Worm (Caenorhabditis elegans) whole organism, late embryonic: Measurements from ENCODE around the gene F31D5.7.

Experiments
- C08G9.2 ChIP-seq: sonication (generic microtip); optimal IDR thresholded peaks from 2 replicates; lab custom pipeline; 2016; ENCODE audit warnings: mild to moderate bottlenecking, missing genetic modification characterization, moderate library complexity, missing compliant biosample characterization
- F13H6.1 ChIP-seq: sonication (generic microtip); optimal IDR thresholded peaks from 2 replicates; lab custom pipeline; 2016; ENCODE audit warnings: missing genetic modification characterization, missing compliant biosample characterization
- K09A11.1 ChIP-seq: sonication (generic microtip); optimal IDR thresholded peaks from 2 replicates; lab custom pipeline; 2017; ENCODE audit warnings: antibody characterized with exemption, mild to moderate bottlenecking, missing genetic modification characterization, missing compliant biosample characterization; ENCODE audit not compliant: insufficient read depth
- T23F11.4 ChIP-seq: fragments of 200-800 bp; sonication (Bioruptor generic); optimal IDR thresholded peaks from 2 replicates; lab custom pipeline; 2018; ENCODE audit warnings: mild to moderate bottlenecking, missing genetic modification characterization, missing compliant biosample characterization
- Y22D7AL.16 ChIP-seq: sonication (generic microtip); optimal IDR thresholded peaks from 2 replicates; lab custom pipeline; 2016; ENCODE audit warnings: missing genetic modification characterization, missing compliant biosample characterization
- ahr-1 ChIP-seq: sonication (generic microtip); optimal IDR thresholded peaks from 2 replicates; lab custom pipeline; 2016; ENCODE audit warnings: missing genetic modification characterization, missing compliant biosample characterization
- ama-1 ChIP-seq: fragments of 150-350 bp; optimal IDR thresholded peaks from 2 replicates; lab custom pipeline; 2014
- ceh-19 ChIP-seq: fragments of 200-800 bp; sonication (Bioruptor generic); optimal IDR thresholded peaks from 2 replicates; lab custom pipeline; 2018; ENCODE audit warnings: mild to moderate bottlenecking, missing genetic modification characterization, missing compliant biosample characterization
- ceh-22 ChIP-seq: sonication (generic microtip); optimal IDR thresholded peaks from 2 replicates; lab custom pipeline; 2017; ENCODE audit warnings: missing biosample characterization, missing genetic modification characterization
- ceh-31 ChIP-seq: sonication (generic microtip); optimal IDR thresholded peaks from 2 replicates; lab custom pipeline; 2016; ENCODE audit warnings: missing genetic modification characterization, missing compliant biosample characterization
- ceh-6 ChIP-seq: fragments of 200-800 bp; sonication (Bioruptor generic); optimal IDR thresholded peaks from 2 replicates; lab custom pipeline; 2018; ENCODE audit warnings: mild to moderate bottlenecking, missing genetic modification characterization, missing compliant biosample characterization
- ceh-9 ChIP-seq: sonication (generic microtip); optimal IDR thresholded peaks from 2 replicates; lab custom pipeline; 2016; ENCODE audit warnings: mild to moderate bottlenecking, missing genetic modification characterization, inconsistent platforms, missing compliant biosample characterization
- che-1 ChIP-seq: sonication (generic microtip); optimal IDR thresholded peaks from 2 replicates; lab custom pipeline; 2016; ENCODE audit warnings: mild to moderate bottlenecking, missing genetic modification characterization, missing compliant biosample characterization
- dmd-4 ChIP-seq: sonication (generic microtip); optimal IDR thresholded peaks from 2 replicates; lab custom pipeline; 2016; ENCODE audit warnings: borderline replicate concordance, missing genetic modification characterization, missing compliant biosample characterization
- elt-2 ChIP-seq: sonication (generic microtip); optimal IDR thresholded peaks from 2 replicates; lab custom pipeline; 2016; ENCODE audit warnings: missing genetic modification reagents, missing genetic modification characterization, missing compliant biosample characterization
- eyg-1 ChIP-seq: sonication (generic microtip); optimal IDR thresholded peaks from 2 replicates; lab custom pipeline; 2016; ENCODE audit warnings: missing genotype, missing genetic modification characterization, missing compliant biosample characterization
- fax-1 ChIP-seq: sonication (generic microtip); optimal IDR thresholded peaks from 2 replicates; lab custom pipeline; 2016; ENCODE audit warnings: missing genotype, missing genetic modification characterization, missing compliant biosample characterization
- fkh-6 ChIP-seq: sonication (generic microtip); optimal IDR thresholded peaks from 2 replicates; lab custom pipeline; 2016; ENCODE audit warnings: missing genetic modification characterization, missing compliant biosample characterization
- gmeb-2 ChIP-seq: sonication (generic microtip); optimal IDR thresholded peaks from 2 replicates; lab custom pipeline; 2016; ENCODE audit warnings: missing genetic modification characterization, inconsistent platforms, missing compliant biosample characterization
- hlh-13 ChIP-seq: fragments of 200-800 bp; sonication (Bioruptor generic); optimal IDR thresholded peaks from 2 replicates; lab custom pipeline; 2018; ENCODE audit warnings: mild to moderate bottlenecking, missing genetic modification characterization, missing compliant biosample characterization
- hlh-30 ChIP-seq: sonication (generic microtip); optimal IDR thresholded peaks from 2 replicates; lab custom pipeline; 2017; ENCODE audit warnings: antibody characterized with exemption, missing genetic modification characterization, missing compliant biosample characterization; ENCODE audit not compliant: insufficient read depth
- hlh-6 ChIP-seq: sonication (generic microtip); optimal IDR thresholded peaks from 2 replicates; lab custom pipeline; 2016; ENCODE audit warnings: missing genotype, missing genetic modification characterization, missing compliant biosample characterization
- lin-11 ChIP-seq: fragments of 200-800 bp; sonication (Bioruptor generic); optimal IDR thresholded peaks from 2 replicates; lab custom pipeline; 2018; ENCODE audit warnings: mild to moderate bottlenecking, missing genetic modification characterization, missing compliant biosample characterization
- madf-2 ChIP-seq: sonication (generic microtip); optimal IDR thresholded peaks from 2 replicates; lab custom pipeline; 2017; ENCODE audit warnings: missing genetic modification characterization, missing compliant biosample characterization
- mec-3 ChIP-seq: sonication (generic microtip); optimal IDR thresholded peaks from 2 replicates; lab custom pipeline; 2016; ENCODE audit warnings: borderline replicate concordance, missing genetic modification characterization, missing compliant biosample characterization
- nfya-1 ChIP-seq: sonication (generic microtip); optimal IDR thresholded peaks from 2 replicates; lab custom pipeline; 2017; ENCODE audit warnings: missing genetic modification characterization, mild to moderate bottlenecking, missing compliant biosample characterization, antibody characterized with exemption, moderate library complexity
- odd-2 ChIP-seq: sonication (generic microtip); optimal IDR thresholded peaks from 2 replicates; lab custom pipeline; 2017; ENCODE audit warnings: antibody characterized with exemption, mild to moderate bottlenecking, missing genetic modification characterization, missing compliant biosample characterization
- pha-4 ChIP-seq: fragments of 150-350 bp; optimal IDR thresholded peaks from 2 replicates; lab custom pipeline; 2018; ENCODE audit warnings: missing biosample characterization, missing genetic modification reagents, missing genetic modification characterization
- pqm-1 ChIP-seq: sonication (generic microtip); optimal IDR thresholded peaks from 2 replicates; lab custom pipeline; 2016; ENCODE audit warnings: missing genetic modification characterization, missing compliant biosample characterization
- pros-1 ChIP-seq: fragments of 150-350 bp; optimal IDR thresholded peaks from 2 replicates; lab custom pipeline; 2014; ENCODE audit warnings: missing biosample characterization, missing genetic modification reagents, missing genetic modification characterization
- rnt-1 ChIP-seq: sonication (generic microtip); optimal IDR thresholded peaks from 2 replicates; lab custom pipeline; 2016; ENCODE audit warnings: missing genetic modification characterization, missing compliant biosample characterization
- sdc-2 ChIP-seq: sonication (generic microtip); optimal IDR thresholded peaks from 2 replicates; lab custom pipeline; 2016; ENCODE audit warnings: missing genotype, missing genetic modification characterization, missing compliant biosample characterization
- sox-2 ChIP-seq: fragments of 200-800 bp; sonication (Bioruptor generic); IDR thresholded peaks from 2 replicates; pipeline ENCODE4 v1.3.6; 2022; ENCODE audit warnings: missing genetic modification reagents, missing genetic modification characterization, missing compliant biosample characterization
- sox-4 ChIP-seq: sonication (generic microtip); optimal IDR thresholded peaks from 2 replicates; lab custom pipeline; 2017; ENCODE audit warnings: mild to moderate bottlenecking, missing genetic modification characterization, inconsistent platforms, missing compliant biosample characterization
- tbx-2 ChIP-seq: sonication (generic microtip); optimal IDR thresholded peaks from 2 replicates; lab custom pipeline; 2016; ENCODE audit warnings: missing genetic modification characterization, missing compliant biosample characterization
- ttx-3 ChIP-seq: sonication (generic microtip); optimal IDR thresholded peaks from 2 replicates; lab custom pipeline; 2016; ENCODE audit warnings: missing genetic modification reagents, missing genetic modification characterization, missing compliant biosample characterization
- unc-3 ChIP-seq, 2 experiments: fragments of 200-800 bp in 1 of 2; sonication (Bioruptor generic) in 1 of 2; sonication (generic microtip) in 1 of 2; conservative IDR thresholded peaks in 1 of 2; optimal IDR thresholded peaks in 1 of 2; 2 replicates each; pipeline versions ENCODE4 v1.3.6 to Lab custom; 2016 to 2022; ENCODE audit warnings: missing compliant biosample characterization in 2 of 2, missing genetic modification characterization in 2 of 2, missing genetic modification reagents in 1 of 2
- unc-42 ChIP-seq: sonication (generic microtip); optimal IDR thresholded peaks from 2 replicates; lab custom pipeline; 2016; ENCODE audit warnings: missing genotype, missing genetic modification characterization, missing compliant biosample characterization
- unc-55 ChIP-seq: sonication (generic microtip); optimal IDR thresholded peaks from 2 replicates; lab custom pipeline; 2017; ENCODE audit warnings: missing biosample characterization, missing genetic modification reagents, missing genetic modification characterization
- unc-86 ChIP-seq: sonication (generic microtip); optimal IDR thresholded peaks from 2 replicates; lab custom pipeline; 2016; ENCODE audit warnings: missing genetic modification characterization, missing compliant biosample characterization
- zip-5 ChIP-seq: sonication (generic microtip); optimal IDR thresholded peaks from 2 replicates; lab custom pipeline; 2016; ENCODE audit warnings: missing genetic modification characterization, missing compliant biosample characterization
- ztf-16 ChIP-seq: sonication (generic microtip); optimal IDR thresholded peaks from 2 replicates; lab custom pipeline; 2017; ENCODE audit warnings: missing genetic modification characterization, missing compliant biosample characterization

F31D5.7 gene

DNA sequence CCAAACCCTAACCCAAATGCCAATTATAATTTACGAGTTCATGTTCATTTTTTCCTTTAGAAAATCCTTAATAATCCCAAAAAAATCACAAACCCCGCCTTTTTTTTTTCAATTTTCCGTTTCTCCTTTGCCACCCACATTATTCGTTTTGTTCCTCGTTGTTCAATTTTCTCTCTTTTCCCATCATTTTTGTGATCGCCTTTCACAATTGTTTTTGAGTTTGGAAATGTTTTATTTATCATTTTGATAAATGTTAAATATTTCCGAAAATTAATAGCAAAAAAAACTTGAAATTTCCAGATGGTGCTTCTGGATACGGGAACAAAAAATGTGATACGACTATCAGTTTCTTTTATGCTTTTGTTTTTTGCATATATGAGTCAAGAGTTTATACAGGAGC lies 4.1 kb downstream of the F31D5.7 start, which contains the start of gene F31D5.2:
Gene F31D5.2 (plus strand): TSS at position 301 of the 400 bp plus-strand sequence.
- TF ChIP-seq hlh-30 (tag; lab: Kevin White, UChicago) (no peak), odd-2 (tag; lab: Kevin White, UChicago) (no peak), pros-1 (no peak), mec-3 (tag; lab: Kevin White, UChicago) (no peak), ceh-22 (tag; lab: Kevin White, UChicago) (no peak), F13H6.1 (tag; lab: Kevin White, UChicago) (no peak), hlh-6 (no peak), sox-4 (no peak), hlh-13 (GFP tag; lab: Kevin White, UChicago) (no peak), madf-2 (no peak), sdc-2 (no peak), ama-1 (lab: Kevin White, UChicago) (no peak), dmd-4 (no peak), gmeb-2 (tag; lab: Kevin White, UChicago) (no peak), unc-42 (tag; lab: Kevin White, UChicago) (no peak), ceh-9 (tag; lab: Kevin White, UChicago) (no peak)

DNA sequence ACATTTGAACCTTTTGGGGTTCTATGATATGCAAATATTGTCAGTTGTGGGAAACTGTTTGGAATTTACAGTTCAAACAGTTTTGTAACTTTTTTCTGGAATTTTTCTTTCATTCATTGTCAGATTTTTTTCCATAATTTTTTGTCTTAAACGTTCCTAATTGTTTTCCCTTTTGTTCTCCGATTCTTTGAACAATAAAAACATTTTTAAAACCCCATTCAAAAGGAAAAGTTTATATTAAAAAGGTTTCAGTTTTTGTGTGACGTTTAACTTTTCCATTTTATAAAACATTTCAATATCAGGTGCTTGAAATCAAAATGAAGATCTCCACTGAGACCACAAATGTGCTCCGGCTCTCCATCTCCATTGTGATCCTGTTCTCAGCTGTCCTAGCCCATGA lies 7.8 kb downstream of the F31D5.7 start, which contains the start of gene F31D5.1:
Gene F31D5.1 (plus strand): TSS at position 301 of the 400 bp plus-strand sequence.
- TF ChIP-seq ztf-16: no peak
- no peak for TF ChIP-seq tbx-2
- no peak for TF ChIP-seq ahr-1
- no peak for TF ChIP-seq T23F11.4
- TF ChIP-seq lin-11 (tag; lab: Kevin White, UChicago): no peak
- TF ChIP-seq zip-5 (tag; lab: Kevin White, UChicago): no peak
- no peak for TF ChIP-seq unc-55 (GFP tag; lab: Kevin White, UChicago)
- TF ChIP-seq ceh-31 (tag; lab: Kevin White, UChicago): no peak
- TF ChIP-seq mec-3 (tag; lab: Kevin White, UChicago): no peak
- TF ChIP-seq elt-2: no peak

DNA sequence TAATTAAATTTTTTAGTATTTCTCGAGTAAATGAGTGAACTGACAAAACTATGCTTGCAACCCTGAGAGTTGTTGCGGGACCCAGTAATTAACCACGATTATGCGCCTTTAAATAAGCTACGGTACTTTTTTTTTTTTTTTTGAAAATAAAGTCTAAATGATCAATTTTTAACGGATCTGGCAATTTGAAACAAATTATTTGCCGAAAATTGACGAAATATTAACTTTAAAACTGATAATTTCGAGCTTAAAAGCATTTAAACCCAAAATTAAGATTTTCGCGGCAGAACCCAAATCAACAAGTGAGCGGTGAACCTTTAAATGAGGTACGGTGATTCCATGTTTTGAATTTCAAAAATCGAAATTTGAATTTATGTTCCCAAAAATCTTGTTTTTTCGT lies 11.3 kb downstream of the F31D5.7 start:
- TF ChIP-seq sox-2 (no peak), eyg-1 (no peak), tbx-2 (no peak), ttx-3 (tag; lab: Kevin White, UChicago) (no peak), rnt-1 (no peak), Y22D7AL.16 (tag; lab: Kevin White, UChicago) (no peak), sox-4 (no peak), ceh-6 (GFP tag; lab: Kevin White, UChicago) (no peak), fax-1 (tag; lab: Kevin White, UChicago) (no peak), lin-11 (tag; lab: Kevin White, UChicago) (no peak), nfya-1 (no peak), pqm-1 (tag; lab: Kevin White, UChicago) (no peak), fkh-6 (tag; lab: Kevin White, UChicago) (no peak), unc-42 (tag; lab: Kevin White, UChicago) (no peak)

DNA sequence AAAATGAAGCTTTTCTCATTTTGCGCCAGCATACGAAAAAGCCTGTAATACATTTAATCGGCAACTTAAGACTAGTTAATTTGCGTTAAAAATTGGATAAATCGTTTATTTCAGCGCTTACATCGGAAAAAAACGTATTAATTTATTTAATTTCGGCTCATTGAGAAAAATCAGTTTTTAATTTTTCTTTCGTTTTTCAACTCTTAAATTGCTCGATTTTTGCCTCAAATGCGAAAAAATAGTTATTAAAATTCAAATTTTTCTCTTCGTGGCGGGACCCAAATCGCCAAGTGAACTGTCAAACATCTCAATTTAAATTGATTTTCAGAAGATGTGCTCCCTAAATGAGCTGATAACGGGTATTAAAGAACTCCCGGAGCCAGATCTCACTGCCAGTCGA lies 11.8 kb downstream of the F31D5.7 start, which contains the start of gene C16A11.5:
Gene C16A11.5 (plus strand): TSS at position 323 of the 400 bp plus-strand sequence.
- TF ChIP-seq odd-2 (tag; lab: Kevin White, UChicago) (no peak), eyg-1 (no peak), ama-1 (lab: Kevin White, UChicago) (no peak), che-1 (tag; lab: Kevin White, UChicago) (no peak), K09A11.1 (tag; lab: Kevin White, UChicago) (no peak), C08G9.2 (tag; lab: Kevin White, UChicago) (no peak), unc-3 (GFP tag; conservative IDR thresholded peaks at IDR 0.05; lab: Robert Waterston, UW) (no peak), unc-3 (tag; optimal IDR thresholded peaks at IDR 0.05; lab: Kevin White, UChicago) (no peak), fkh-6 (tag; lab: Kevin White, UChicago) (no peak), hlh-13 (GFP tag; lab: Kevin White, UChicago) (no peak), unc-86 (no peak), T23F11.4 (no peak), pha-4 (no peak), Y22D7AL.16 (tag; lab: Kevin White, UChicago) (no peak), ceh-19 (GFP tag; lab: Kevin White, UChicago) (no peak)
